Worm (Caenorhabditis elegans) whole organism, L4 larva: ENCODE data around the gene glb-23.

Source experiments
- F10B5.3 ChIP-seq: sonication (generic microtip); optimal IDR thresholded peaks from 2 replicates; lab custom pipeline; 2016; ENCODE audit warnings: mild to moderate bottlenecking, missing genetic modification characterization, missing compliant biosample characterization
- lin-39 ChIP-seq: fragments of 150-350 bp; optimal IDR thresholded peaks from 2 replicates; lab custom pipeline; 2014; ENCODE audit warnings: missing biosample characterization, missing genetic modification reagents, missing genetic modification characterization
- unc-39 ChIP-seq: sonication (generic microtip); optimal IDR thresholded peaks from 2 replicates; lab custom pipeline; 2017; ENCODE audit warnings: missing biosample characterization, missing genetic modification characterization

- TF ChIP-seq unc-39 (tag; lab: Kevin White, UChicago) (no peak), lin-39 (tag; lab: Kevin White, UChicago) (no peak), F10B5.3 (tag; lab: Kevin White, UChicago) (no peak)
Measured at ce11 chrIV:7243913-7244312, 24.6 kb upstream of the glb-23 start, which contains the start of gene afmd-1.
